Fruit fly (Drosophila melanogaster): ENCODE data around the gene Ubc6.

dm6 chr3R:4992227-4992737 is 39.8 kb upstream of the Ubc6 start:
- no peak for TF ChIP-seq ttk (optimal IDR thresholded peaks at IDR 0.05)
- TF ChIP-seq Myc (optimal IDR thresholded peaks at IDR 0.05): no peak
- TF ChIP-seq psq (optimal IDR thresholded peaks at IDR 0.05): no peak
- no peak for TF ChIP-seq h (optimal IDR thresholded peaks at IDR 0.05)
- TF ChIP-seq insv (optimal IDR thresholded peaks at IDR 0.05): no peak
- no peak for TF ChIP-seq Sin3A (optimal IDR thresholded peaks at IDR 0.05)
